Fruit fly (Drosophila melanogaster) whole organism, pupa: Measurements from ENCODE around the gene CG42676.

Experiments used
- CG10348 ChIP-seq: fragments of 200-800 bp; sonication (Bioruptor generic); IDR thresholded peaks from 2 replicates; pipeline ENCODE4 v1.3.6; 2022; ENCODE audit warnings: missing biosample characterization, missing genetic modification characterization
- CG12605 ChIP-seq: fragments of 200-800 bp; sonication (Bioruptor generic); IDR thresholded peaks from 2 replicates; pipeline ENCODE4 v1.3.6; 2022; ENCODE audit warnings: missing biosample characterization, missing genetic modification characterization
- CG13204 ChIP-seq: fragments of 200-800 bp; sonication (Bioruptor generic); optimal IDR thresholded peaks from 2 replicates; lab custom pipeline; 2018; ENCODE audit warnings: missing biosample characterization, mild to moderate bottlenecking, missing genetic modification characterization, moderate library complexity
- CG14655 ChIP-seq: fragments of 200-800 bp; sonication (Bioruptor generic); optimal IDR thresholded peaks from 3 replicates; lab custom pipeline; 2017; ENCODE audit warnings: mild to moderate bottlenecking, missing biosample characterization, missing genetic modification reagents, missing genetic modification characterization
- CG15710 ChIP-seq: fragments of 200-800 bp; sonication (Bioruptor generic); optimal IDR thresholded peaks from 2 replicates; lab custom pipeline; 2018; ENCODE audit warnings: missing biosample characterization, mild to moderate bottlenecking, missing genetic modification characterization, moderate library complexity
- CG17806 ChIP-seq: fragments of 200-800 bp; sonication (Bioruptor generic); optimal IDR thresholded peaks from 2 replicates; lab custom pipeline; 2018; ENCODE audit warnings: missing biosample characterization, mild to moderate bottlenecking, missing genetic modification characterization, moderate library complexity
- CG32121 ChIP-seq: fragments of 200-800 bp; sonication (Bioruptor generic); IDR thresholded peaks from 2 replicates; pipeline ENCODE4 v1.3.6; 2022; ENCODE audit warnings: missing biosample characterization, missing genetic modification characterization
- CG34367 ChIP-seq: fragments of 200-800 bp; sonication (Bioruptor generic); optimal IDR thresholded peaks from 2 replicates; lab custom pipeline; 2018; ENCODE audit warnings: missing biosample characterization, mild to moderate bottlenecking, missing genetic modification characterization
- CG4496 ChIP-seq: fragments of 200-800 bp; sonication (Bioruptor generic); IDR thresholded peaks from 3 replicates; pipeline ENCODE4 v1.3.6; 2022; ENCODE audit warnings: missing biosample characterization, missing genetic modification characterization
- CG8159 ChIP-seq: fragments of 200-800 bp; sonication (Bioruptor generic); optimal IDR thresholded peaks from 3 replicates; lab custom pipeline; 2018; ENCODE audit warnings: missing biosample characterization, mild to moderate bottlenecking, missing genetic modification characterization, moderate library complexity
- CG8301 ChIP-seq: fragments of 200-800 bp; sonication (Bioruptor generic); optimal IDR thresholded peaks from 2 replicates; lab custom pipeline; 2018; ENCODE audit warnings: missing biosample characterization, mild to moderate bottlenecking, missing genetic modification characterization
- CG9948 ChIP-seq: fragments of 200-800 bp; sonication (Bioruptor generic); optimal IDR thresholded peaks from 2 replicates; lab custom pipeline; 2018; ENCODE audit warnings: missing biosample characterization, mild to moderate bottlenecking, missing genetic modification characterization, moderate library complexity
- D1 ChIP-seq: fragments of 200-800 bp; sonication (Bioruptor generic); optimal IDR thresholded peaks from 2 replicates; lab custom pipeline; 2018; ENCODE audit warnings: missing biosample characterization, mild to moderate bottlenecking, missing genetic modification characterization, moderate library complexity
- EcR ChIP-seq: fragments of 200-800 bp; sonication (Bioruptor generic); optimal IDR thresholded peaks from 3 replicates; lab custom pipeline; 2019; ENCODE audit warnings: missing biosample characterization, missing genetic modification characterization, mild to moderate bottlenecking, moderate library complexity, missing genetic modification reagents
- Ets98B ChIP-seq: fragments of 200-800 bp; sonication (Bioruptor generic); IDR thresholded peaks from 2 replicates; pipeline ENCODE4 v1.3.6; 2022; ENCODE audit warnings: missing biosample characterization, missing genetic modification characterization
- Pif1A ChIP-seq: fragments of 200-800 bp; sonication (Bioruptor generic); optimal IDR thresholded peaks from 3 replicates; lab custom pipeline; 2016; ENCODE audit warnings: missing biosample characterization, missing genetic modification characterization
- Pif1B ChIP-seq: fragments of 200-800 bp; sonication (Bioruptor generic); optimal IDR thresholded peaks from 3 replicates; lab custom pipeline; 2016; ENCODE audit warnings: missing biosample characterization, missing genetic modification characterization
- Snoo ChIP-seq: fragments of 200-800 bp; sonication (Bioruptor generic); optimal IDR thresholded peaks from 3 replicates; lab custom pipeline; 2017; ENCODE audit warnings: missing biosample characterization, mild to moderate bottlenecking, missing genetic modification characterization, inconsistent platforms
- fd96Ca ChIP-seq: fragments of 200-800 bp; sonication (Bioruptor generic); IDR thresholded peaks from 3 replicates; pipeline ENCODE4 v1.3.6; 2022; ENCODE audit warnings: missing biosample characterization, missing genetic modification characterization
- gl ChIP-seq: fragments of 200-800 bp; sonication (Bioruptor generic); optimal IDR thresholded peaks from 2 replicates; lab custom pipeline; 2018; ENCODE audit warnings: missing biosample characterization, mild to moderate bottlenecking, missing genetic modification characterization
- rn ChIP-seq: fragments of 200-800 bp; sonication (Bioruptor generic); IDR thresholded peaks from 2 replicates; pipeline ENCODE4 v1.3.6; 2022; ENCODE audit warnings: missing biosample characterization, missing genetic modification characterization

CG42676 gene

dm6 chr3L:1794943-1795696, 7.8 kb upstream of the CG42676 start, which contains the start of the genes alpha-Spec, dlt and Cdc37:
Gene alpha-Spec, minus strand, starts transcription at chr3L:1795328.
Gene dlt, minus strand, starts transcription at chr3L:1795328.
Gene Cdc37, plus strand, starts transcription at chr3L:1795392.
- TF ChIP-seq CG10348 (GFP tag; lab: Robert Waterston, UW) (no peak), Pif1A (GFP tag; lab: Kevin White, UChicago) (no peak), CG34367 (no peak), CG9948 (tag; lab: Kevin White, UChicago) (peak; percentile 17), CG13204 (GFP tag; lab: Kevin White, UChicago) (no peak), CG4496 (no peak; the same call in 2 of the 3 replicates), CG8159 (peak; percentile 48), fd96Ca (GFP tag; lab: Robert Waterston, UW) (0 out of 3 replicates have a peak, but pooled peaks have one; percentile 4), Pif1B (GFP tag; lab: Kevin White, UChicago) (no peak), Ets98B (GFP tag; lab: Robert Waterston, UW) (no peak), CG15710 (tag; lab: Kevin White, UChicago) (peak; percentile 18), CG17806 (tag; lab: Kevin White, UChicago) (peak; percentile 31), CG14655 (no peak), D1 (tag; lab: Kevin White, UChicago) (no peak), Snoo (peak; percentile 28), EcR (GFP tag; lab: Kevin White, UChicago) (peak; percentile 57), gl (tag; lab: Kevin White, UChicago) (peak; percentile 33), CG12605 (peak; percentile 60), CG32121 (GFP tag; lab: Robert Waterston, UW) (no peak), CG8301 (tag; lab: Kevin White, UChicago) (no peak), rn (GFP tag; lab: Robert Waterston, UW) (no peak)

dm6 chr3L:1797005-1797404, 5.9 kb upstream of the CG42676 start, which contains the start of gene CG12020:
Gene CG12020, plus strand, starts transcription at chr3L:1797305.
- no peak for TF ChIP-seq CG32121 (GFP tag; lab: Robert Waterston, UW)
- TF ChIP-seq gl (tag; lab: Kevin White, UChicago): no peak
- no peak for TF ChIP-seq CG13204 (GFP tag; lab: Kevin White, UChicago)

dm6 chr3L:1798649-1799048, 4.3 kb upstream of the CG42676 start, which contains the start of gene Patj:
Gene Patj, plus strand, starts transcription at chr3L:1798803.
- TF ChIP-seq Snoo (no peak), CG9948 (tag; lab: Kevin White, UChicago) (no peak), gl (tag; lab: Kevin White, UChicago) (no peak), CG17806 (tag; lab: Kevin White, UChicago) (no peak), CG14655 (no peak), EcR (GFP tag; lab: Kevin White, UChicago) (peak; percentile 17), Ets98B (GFP tag; lab: Robert Waterston, UW) (no peak)

- TF ChIP-seq CG13204 (GFP tag; lab: Kevin White, UChicago): no peak
- peak; percentile 92 for TF ChIP-seq Ets98B (GFP tag; lab: Robert Waterston, UW)
- peak; percentile 79 for TF ChIP-seq gl (tag; lab: Kevin White, UChicago)
- peak; percentile 89 for TF ChIP-seq Pif1B (GFP tag; lab: Kevin White, UChicago)
- TF ChIP-seq CG34367: peak; percentile 86
- TF ChIP-seq Pif1A (GFP tag; lab: Kevin White, UChicago): no peak
- peak; percentile 87 for TF ChIP-seq CG17806 (tag; lab: Kevin White, UChicago)
- peak; percentile 60 for TF ChIP-seq Snoo
- peak; percentile 68 for TF ChIP-seq CG10348 (GFP tag; lab: Robert Waterston, UW)
- no peak for TF ChIP-seq EcR (GFP tag; lab: Kevin White, UChicago)
- TF ChIP-seq D1 (tag; lab: Kevin White, UChicago): no peak
- TF ChIP-seq CG9948 (tag; lab: Kevin White, UChicago): peak; percentile 78
- TF ChIP-seq CG32121 (GFP tag; lab: Robert Waterston, UW): peak; percentile 85
- TF ChIP-seq CG4496: peak; percentile 94
- peak; percentile 83 for TF ChIP-seq rn (GFP tag; lab: Robert Waterston, UW)
- no peak for TF ChIP-seq CG14655
- peak; percentile 78 for TF ChIP-seq CG8301 (tag; lab: Kevin White, UChicago)
- TF ChIP-seq CG12605: peak; percentile 82
- TF ChIP-seq CG15710 (tag; lab: Kevin White, UChicago): peak; percentile 85
- peak; percentile 95 for TF ChIP-seq fd96Ca (GFP tag; lab: Robert Waterston, UW)
- TF ChIP-seq CG8159: peak; percentile 86
Observed at dm6 chr3L:1808631-1809030, 5.7 kb downstream of the CG42676 start.

- TF ChIP-seq Ets98B (GFP tag; lab: Robert Waterston, UW) (peak; percentile 80), CG34367 (peak; percentile 83), rn (GFP tag; lab: Robert Waterston, UW) (no peak), Snoo (peak; percentile 48), CG10348 (GFP tag; lab: Robert Waterston, UW) (no peak), CG9948 (tag; lab: Kevin White, UChicago) (peak; percentile 52), CG8159 (peak; percentile 80), CG12605 (peak; percentile 96), CG17806 (tag; lab: Kevin White, UChicago) (peak; percentile 72), gl (tag; lab: Kevin White, UChicago) (peak; percentile 95), EcR (GFP tag; lab: Kevin White, UChicago) (peak; percentile 77), CG8301 (tag; lab: Kevin White, UChicago) (peak; percentile 69), CG13204 (GFP tag; lab: Kevin White, UChicago) (peak; percentile 95), CG14655 (peak; percentile 70), CG32121 (GFP tag; lab: Robert Waterston, UW) (peak; percentile 71), Pif1B (GFP tag; lab: Kevin White, UChicago) (peak; percentile 73), CG15710 (tag; lab: Kevin White, UChicago) (peak; percentile 82), CG4496 (peak; percentile 88), D1 (tag; lab: Kevin White, UChicago) (peak; percentile 8), fd96Ca (GFP tag; lab: Robert Waterston, UW) (peak; percentile 72; the same call in 2 of the 3 replicates), Pif1A (GFP tag; lab: Kevin White, UChicago) (peak; percentile 78)
Observed at dm6 chr3L:1810288-1810687, 7.4 kb downstream of the CG42676 start, which contains the start of gene GV1. Gene GV1, plus strand, starts transcription at chr3L:1810588.
